Worm (Caenorhabditis elegans) whole organism, L2 larva: ENCODE measurements around the gene C52B9.4.

ENCODE experiments used
- egl-27 ChIP-seq: sonication (generic microtip); optimal IDR thresholded peaks from 3 replicates; lab custom pipeline; 2017; ENCODE audit warnings: missing biosample characterization, missing genetic modification reagents, missing genetic modification characterization
- gmeb-1 ChIP-seq: fragments of 150-350 bp; optimal IDR thresholded peaks from 2 replicates; lab custom pipeline; 2014; ENCODE audit warnings: missing biosample characterization, missing genetic modification characterization
- mdl-1 ChIP-seq, 2 experiments: fragments of 150-350 bp in 1 of 2; sonication (generic microtip) in 1 of 2; optimal IDR thresholded peaks; 2 replicates each; lab custom pipeline; 2017; ENCODE audit warnings: missing biosample characterization in 2 of 2, missing genetic modification characterization in 2 of 2

DNA sequence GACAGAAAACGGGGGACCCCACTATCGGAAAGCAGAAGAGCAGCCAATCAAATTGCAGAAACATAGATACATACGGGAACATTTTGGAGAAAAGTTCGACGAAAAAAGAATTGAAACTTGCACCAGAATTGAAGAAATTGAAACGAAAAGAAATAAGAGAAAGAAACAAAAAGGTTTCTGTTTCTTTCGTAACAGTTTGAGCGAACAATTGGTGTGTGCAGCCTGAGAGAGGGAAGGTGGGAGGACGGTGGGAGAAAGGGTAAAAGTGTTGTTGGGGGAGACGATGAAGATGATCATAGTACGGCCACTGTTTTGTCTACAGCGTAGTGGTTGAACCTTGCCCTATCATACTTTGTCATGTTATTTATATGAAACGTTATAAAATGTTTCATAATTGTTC is 34.5 kb downstream of the C52B9.4 start:
- no peak for TF ChIP-seq egl-27 (tag; lab: Kevin White, UChicago)
- TF ChIP-seq gmeb-1 (tag; lab: Kevin White, UChicago): no peak
- no peak for TF ChIP-seq mdl-1 (tag; optimal IDR thresholded peaks at IDR 0.05; lab: Kevin White, UChicago)
